Worm (Caenorhabditis elegans): Measurements from ENCODE around the gene Y48A6B.8.

- no peak for TF ChIP-seq pha-4 (tag; optimal IDR thresholded peaks at IDR 0.05)
- TF ChIP-seq dmd-4 (tag; optimal IDR thresholded peaks at IDR 0.05; ENCODE audit: borderline replicate concordance): no peak
- no peak for TF ChIP-seq fkh-10 (GFP tag; optimal IDR thresholded peaks at IDR 0.05)
- TF ChIP-seq madf-2 (tag; optimal IDR thresholded peaks at IDR 0.05): no peak
- no peak for TF ChIP-seq rnt-1 (tag; optimal IDR thresholded peaks at IDR 0.05)
- TF ChIP-seq pros-1 (tag; optimal IDR thresholded peaks at IDR 0.05): no peak
- no peak for TF ChIP-seq ama-1 (optimal IDR thresholded peaks at IDR 0.05)
- no peak for TF ChIP-seq pat-9 (tag; optimal IDR thresholded peaks at IDR 0.05)
- no peak for TF ChIP-seq ttx-3 (tag; optimal IDR thresholded peaks at IDR 0.05)
- TF ChIP-seq K02D7.2 (tag; optimal IDR thresholded peaks at IDR 0.05): no peak
- TF ChIP-seq ceh-45 (GFP tag; IDR thresholded peaks at IDR 0.05): no peak
- no peak for TF ChIP-seq ztf-16 (tag; optimal IDR thresholded peaks at IDR 0.05)
- no peak for TF ChIP-seq K09A11.1 (tag; optimal IDR thresholded peaks at IDR 0.05; ENCODE audit: insufficient read depth)
- TF ChIP-seq sox-4 (tag; optimal IDR thresholded peaks at IDR 0.05): no peak
These were observed 26.4 kb downstream of the Y48A6B.8 start for ce11 chrIII:11002808-11003207.

Measured in whole organism, late embryonic.